Worm (Caenorhabditis elegans) whole organism, L3 larva: ENCODE results near the gene mrps-5.

Experiments
- ZK546.5 ChIP-seq: sonication (generic microtip); optimal IDR thresholded peaks from 2 replicates; lab custom pipeline; 2017; ENCODE audit warnings: missing biosample characterization, missing genetic modification characterization
- ceh-28 ChIP-seq: fragments of 150-350 bp; optimal IDR thresholded peaks from 2 replicates; lab custom pipeline; 2014; ENCODE audit warnings: missing biosample characterization, missing genetic modification reagents, missing genetic modification characterization
- nhr-12 ChIP-seq: fragments of 150-350 bp; optimal IDR thresholded peaks from 2 replicates; lab custom pipeline; 2014; ENCODE audit warnings: missing biosample characterization, missing genetic modification characterization
- zag-1 ChIP-seq: fragments of 150-350 bp; optimal IDR thresholded peaks from 2 replicates; lab custom pipeline; 2014; ENCODE audit warnings: missing biosample characterization, missing genetic modification characterization

DNA sequence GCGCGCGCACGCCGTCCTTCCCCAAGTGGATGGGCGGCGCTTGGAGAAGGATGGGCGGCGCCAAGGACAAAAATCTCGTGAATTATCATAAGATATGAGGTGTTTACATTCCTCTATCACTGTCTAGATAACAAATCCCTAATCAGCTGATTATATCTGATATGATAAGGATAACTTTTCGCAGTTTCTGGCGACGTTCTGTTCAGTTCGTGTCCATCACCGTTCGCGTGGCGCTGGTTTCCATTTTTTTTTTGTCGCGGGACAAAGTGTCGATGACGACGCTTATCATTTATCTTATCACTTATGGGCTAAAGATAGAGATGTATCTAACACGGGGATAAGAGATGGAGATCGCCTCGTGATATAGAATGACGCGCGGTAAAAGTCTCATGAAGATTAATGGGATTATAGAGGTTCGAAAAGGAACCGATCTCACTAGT is 10.0 kb upstream of the mrps-5 start:
- TF ChIP-seq nhr-12: no peak
- peak; percentile 11 for TF ChIP-seq ceh-28 (tag; lab: Kevin White, UChicago)
- no peak for TF ChIP-seq ZK546.5 (tag; lab: Kevin White, UChicago)
- no peak for TF ChIP-seq zag-1 (tag; lab: Kevin White, UChicago)
